Worm (Caenorhabditis elegans): Measurements from ENCODE around the gene pqn-32.

pqn-32 gene

ce11 chrII:13107719-13108118 is at the start of gene pqn-32:
TSS of gene pqn-32 (plus strand) at chrII:13108019.
- no peak for TF ChIP-seq dmd-8 (GFP tag; IDR thresholded peaks at IDR 0.05)
- TF ChIP-seq egl-43 (GFP tag; IDR thresholded peaks at IDR 0.05) = 0 out of 2 replicates have a peak, but pooled peaks have one; percentile 15
- no peak for TF ChIP-seq F49E8.2 (tag; optimal IDR thresholded peaks at IDR 0.05; ENCODE audit: borderline replicate concordance)
- no peak for TF ChIP-seq daf-19 (GFP tag; conservative IDR thresholded peaks at IDR 0.05)
- TF ChIP-seq ama-1 (optimal IDR thresholded peaks at IDR 0.05) = no peak
- no peak for TF ChIP-seq nhr-6 (tag; optimal IDR thresholded peaks at IDR 0.05)
- TF ChIP-seq snpc-1.2 (GFP tag; IDR thresholded peaks at IDR 0.05) = no peak
- no peak for TF ChIP-seq dmd-9 (GFP tag; IDR thresholded peaks at IDR 0.05)

ce11 chrII:13059196-13059595 is 48.6 kb upstream of the pqn-32 start:
- TF ChIP-seq ces-1 (GFP tag; optimal IDR thresholded peaks at IDR 0.05) = no peak
- no peak for TF ChIP-seq mxl-3 (GFP tag; optimal IDR thresholded peaks at IDR 0.05)
- TF ChIP-seq set-16 (GFP tag; IDR thresholded peaks at IDR 0.05) = peak; percentile 70
- TF ChIP-seq mxl-2 (GFP tag; conservative IDR thresholded peaks at IDR 0.05) = no peak
- no peak for TF ChIP-seq aha-1 (tag)
- TF ChIP-seq daf-19 (GFP tag; conservative IDR thresholded peaks at IDR 0.05) = no peak
- no peak for TF ChIP-seq lir-3 (tag; optimal IDR thresholded peaks at IDR 0.05)
- TF ChIP-seq ceh-82 (tag; optimal IDR thresholded peaks at IDR 0.05) = no peak
- TF ChIP-seq rbr-2 (tag; optimal IDR thresholded peaks at IDR 0.05) = no peak
- TF ChIP-seq php-3 (GFP tag; IDR thresholded peaks at IDR 0.05) = no peak
- TF ChIP-seq nhr-76 (tag; optimal IDR thresholded peaks at IDR 0.05) = no peak
- TF ChIP-seq R02D3.7 (tag; optimal IDR thresholded peaks at IDR 0.05) = no peak
- 0 out of 2 replicates have a peak, but pooled peaks have one; percentile 8 for TF ChIP-seq dmd-6 (GFP tag; IDR thresholded peaks at IDR 0.05)
- TF ChIP-seq ZK337.2 (GFP tag; IDR thresholded peaks at IDR 0.05) = no peak
- TF ChIP-seq fkh-10 (GFP tag; optimal IDR thresholded peaks at IDR 0.05) = no peak

- TF ChIP-seq rbr-2 (tag; optimal IDR thresholded peaks at IDR 0.05) (peak; percentile 3), hlh-11 (tag; optimal IDR thresholded peaks at IDR 0.05) (peak; percentile 38), ZK546.5 (tag; optimal IDR thresholded peaks at IDR 0.05) (no peak), ces-1 (GFP tag; optimal IDR thresholded peaks at IDR 0.05) (no peak), zag-1 (tag; optimal IDR thresholded peaks at IDR 0.05) (no peak), snpc-1.2 (GFP tag; IDR thresholded peaks at IDR 0.05) (no peak), mdl-1 (tag; optimal IDR thresholded peaks at IDR 0.05) (peak in 1 of 2 experiments; percentile 73), ceh-20 (GFP tag; IDR thresholded peaks at IDR 0.05) (peak; percentile 30; the same call in 1 of the 2 replicates), ZK337.2 (GFP tag; IDR thresholded peaks at IDR 0.05) (no peak), hif-1 (tag; optimal IDR thresholded peaks at IDR 0.05) (peak in 1 of 2 experiments; percentile 71), hlh-30 (tag; optimal IDR thresholded peaks at IDR 0.05; ENCODE audit: insufficient read depth) (peak; percentile 51), daf-16 (GFP tag; optimal IDR thresholded peaks at IDR 0.05) (peak in 1 of 2 experiments; percentile 63), daf-16 (tag; optimal IDR thresholded peaks at IDR 0.05) (no peak), unc-62 (GFP tag; optimal IDR thresholded peaks at IDR 0.05 in 1 of 2) (peak in 1 of 2 experiments; percentile 74), unc-62 (tag; optimal IDR thresholded peaks at IDR 0.05) (no peak), F37D6.2 (tag; optimal IDR thresholded peaks at IDR 0.05) (no peak), dpl-1 (GFP tag; optimal IDR thresholded peaks at IDR 0.05) (no peak)
Observed at ce11 chrII:13065251-13065650, 42.6 kb upstream of the pqn-32 start.

- peak; percentile 68 for TF ChIP-seq aha-1 (tag)
- no peak for TF ChIP-seq fkh-10 (GFP tag; optimal IDR thresholded peaks at IDR 0.05)
- no peak for TF ChIP-seq nhr-76 (tag; optimal IDR thresholded peaks at IDR 0.05)
- no peak for TF ChIP-seq ztf-11 (tag; optimal IDR thresholded peaks at IDR 0.05)
- TF ChIP-seq arid-1 (GFP tag; conservative IDR thresholded peaks at IDR 0.05) = no peak
- no peak for TF ChIP-seq hmg-1.1 (GFP tag; IDR thresholded peaks at IDR 0.05)
- TF ChIP-seq nhr-77 (tag; optimal IDR thresholded peaks at IDR 0.05) = no peak
- TF ChIP-seq unc-130 (GFP tag; optimal IDR thresholded peaks at IDR 0.05) = no peak
- TF ChIP-seq madf-5 (GFP tag; IDR thresholded peaks at IDR 0.05) = no peak
- peak; percentile 6 for TF ChIP-seq sdz-12 (GFP tag; optimal IDR thresholded peaks at IDR 0.05)
- no peak for TF ChIP-seq nhr-11 (tag; optimal IDR thresholded peaks at IDR 0.05)
- TF ChIP-seq saeg-2 (GFP tag; IDR thresholded peaks at IDR 0.05) = no peak
- TF ChIP-seq R02D3.7 (tag; optimal IDR thresholded peaks at IDR 0.05) = no peak
- TF ChIP-seq ceh-20 (GFP tag; IDR thresholded peaks at IDR 0.05) = peak; percentile 41; the same call in 1 of the 2 replicates
- TF ChIP-seq pqm-1 (tag; optimal IDR thresholded peaks at IDR 0.05) = no peak
- no peak for TF ChIP-seq nhr-6 (tag; optimal IDR thresholded peaks at IDR 0.05)
- TF ChIP-seq egl-27 (tag; optimal IDR thresholded peaks at IDR 0.05) = no peak
- TF ChIP-seq ces-1 (GFP tag; optimal IDR thresholded peaks at IDR 0.05) = no peak
- no peak for TF ChIP-seq T26A8.4 (GFP tag; IDR thresholded peaks at IDR 0.05)
Observed at ce11 chrII:13066777-13067290, 41.0 kb upstream of the pqn-32 start.
